Worm (Caenorhabditis elegans): ENCODE measurements around the gene ubc-23.

DNA sequence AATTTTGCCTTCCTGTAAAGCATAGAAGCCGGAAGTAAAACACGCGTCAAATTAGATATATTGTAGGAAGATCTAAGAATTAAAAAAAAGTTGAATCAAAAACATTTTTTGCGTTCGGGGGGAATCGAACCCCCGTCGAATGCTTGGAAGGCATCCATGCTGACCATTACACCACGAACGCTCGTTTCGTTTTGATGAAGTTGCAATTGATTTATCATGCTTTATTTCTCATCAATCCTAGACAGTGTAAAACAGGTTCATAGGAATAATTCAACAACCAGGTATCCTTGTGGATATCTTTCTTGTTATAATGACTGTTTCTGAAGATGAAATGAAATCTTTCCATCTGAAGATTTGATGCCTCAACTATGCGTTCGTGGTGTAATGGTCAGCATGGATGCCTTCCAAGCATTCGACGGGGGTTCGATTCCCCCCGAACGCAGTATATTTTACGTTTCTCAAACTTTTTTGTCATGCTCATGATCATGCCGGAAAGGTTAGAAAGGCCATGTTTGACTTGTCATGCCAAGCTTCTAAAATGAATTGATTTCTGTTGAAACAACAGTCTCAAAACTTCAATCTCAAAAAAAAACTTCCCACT is 24.2 kb upstream of the ubc-23 start:
- TF ChIP-seq ama-1 (optimal IDR thresholded peaks at IDR 0.05) (no peak), scrt-1 (GFP tag; IDR thresholded peaks at IDR 0.05) (no peak)
